Worm (Caenorhabditis elegans) whole organism, L3 larva: ENCODE data around the gene ugt-53.

Source experiments
- R02D3.7 ChIP-seq: fragments of 150-350 bp; optimal IDR thresholded peaks from 2 replicates; lab custom pipeline; 2014; ENCODE audit warnings: missing biosample characterization, missing genetic modification characterization
- ZK546.5 ChIP-seq: sonication (generic microtip); optimal IDR thresholded peaks from 2 replicates; lab custom pipeline; 2017; ENCODE audit warnings: missing biosample characterization, missing genetic modification characterization
- ama-1 ChIP-seq: fragments of 150-350 bp; optimal IDR thresholded peaks from 2 replicates; lab custom pipeline; 2018
- ceh-82 ChIP-seq: fragments of 150-350 bp; optimal IDR thresholded peaks from 2 replicates; lab custom pipeline; 2014; ENCODE audit warnings: missing biosample characterization, missing genetic modification characterization
- elt-1 ChIP-seq: fragments of 150-350 bp; optimal IDR thresholded peaks from 2 replicates; lab custom pipeline; 2014; ENCODE audit warnings: missing biosample characterization, missing genetic modification characterization
- fkh-10 ChIP-seq: sonication (generic microtip); optimal IDR thresholded peaks from 2 replicates; lab custom pipeline; 2017; ENCODE audit warnings: missing biosample characterization, missing genetic modification reagents, missing genetic modification characterization
- fos-1 ChIP-seq: fragments of 150-350 bp; optimal IDR thresholded peaks from 2 replicates; lab custom pipeline; 2014; ENCODE audit warnings: missing biosample characterization, missing genetic modification characterization
- nhr-12 ChIP-seq: fragments of 150-350 bp; optimal IDR thresholded peaks from 2 replicates; lab custom pipeline; 2014; ENCODE audit warnings: missing biosample characterization, missing genetic modification characterization
- pha-4 ChIP-seq: fragments of 150-350 bp; optimal IDR thresholded peaks from 2 replicates; lab custom pipeline; 2014; ENCODE audit warnings: missing biosample characterization, missing genetic modification reagents, missing genetic modification characterization
- sea-2 ChIP-seq: fragments of 150-350 bp; sonication (generic microtip); optimal IDR thresholded peaks from 4 replicates; lab custom pipeline; 2014; ENCODE audit warnings: missing biosample characterization, missing genetic modification reagents, missing genetic modification characterization
- ztf-4 ChIP-seq: fragments of 150-350 bp; optimal IDR thresholded peaks from 2 replicates; lab custom pipeline; 2014; ENCODE audit warnings: missing biosample characterization, missing genetic modification characterization

- TF ChIP-seq elt-1 (tag; lab: Kevin White, UChicago) (no peak), sea-2 (GFP tag; lab: Kevin White, UChicago) (no peak), ama-1 (no peak), nhr-12 (no peak), pha-4 (tag; lab: Kevin White, UChicago) (no peak), fos-1 (no peak), ZK546.5 (tag; lab: Kevin White, UChicago) (no peak), fkh-10 (GFP tag; lab: Kevin White, UChicago) (no peak), ceh-82 (tag; lab: Kevin White, UChicago) (no peak), ztf-4 (tag; lab: Kevin White, UChicago) (no peak), R02D3.7 (tag; lab: Kevin White, UChicago) (no peak)
Observed at ce11 chrV:2857842-2858241, 8.7 kb downstream of the ugt-53 start, which contains the start of gene srj-55.
